Fruit fly (Drosophila melanogaster) whole organism, embryonic: ENCODE data around the gene Hap40.

ENCODE experiments used
- Blimp-1 ChIP-seq: fragments of 200-800 bp; sonication (Bioruptor generic); optimal IDR thresholded peaks from 3 replicates; lab custom pipeline; 2018; ENCODE audit warnings: missing biosample characterization, missing genetic modification characterization, mild to moderate bottlenecking, moderate library complexity, missing genetic modification reagents
- CG11560 ChIP-seq: fragments of 200-800 bp; sonication (Bioruptor generic); IDR thresholded peaks from 3 replicates; pipeline ENCODE4 v1.3.6; 2022; ENCODE audit warnings: missing biosample characterization, missing genetic modification characterization
- CG1233 ChIP-seq: fragments of 200-800 bp; sonication (Bioruptor generic); optimal IDR thresholded peaks from 4 replicates; lab custom pipeline; 2018; ENCODE audit warnings: missing biosample characterization, mild to moderate bottlenecking, missing genetic modification characterization
- CG13894 ChIP-seq: fragments of 200-800 bp; sonication (Bioruptor generic); optimal IDR thresholded peaks from 3 replicates; lab custom pipeline; 2018; ENCODE audit warnings: missing biosample characterization, mild to moderate bottlenecking, missing genetic modification characterization, moderate library complexity
- CG14710 ChIP-seq: fragments of 200-800 bp; sonication (Bioruptor generic); optimal IDR thresholded peaks from 3 replicates; lab custom pipeline; 2019; ENCODE audit warnings: missing biosample characterization, mild to moderate bottlenecking, missing genetic modification characterization, moderate library complexity
- CG14860 ChIP-seq: fragments of 200-800 bp; sonication (Bioruptor generic); IDR thresholded peaks from 3 replicates; pipeline ENCODE4 v1.3.6; 2022; ENCODE audit warnings: missing biosample characterization, missing genetic modification characterization; ENCODE audit not compliant: partially characterized antibody
- CG14965 ChIP-seq: fragments of 200-800 bp; sonication (Bioruptor generic); optimal IDR thresholded peaks from 2 replicates; lab custom pipeline; 2016; ENCODE audit warnings: missing biosample characterization, missing genetic modification characterization, borderline replicate concordance
- CG15514 ChIP-seq: fragments of 200-800 bp; sonication (Bioruptor generic); optimal IDR thresholded peaks from 3 replicates; lab custom pipeline; 2017; ENCODE audit warnings: missing biosample characterization, missing genetic modification characterization, mild to moderate bottlenecking, moderate library complexity, missing genetic modification reagents
- CG1602 ChIP-seq: fragments of 200-800 bp; sonication (Bioruptor generic); optimal IDR thresholded peaks from 3 replicates; lab custom pipeline; 2016; ENCODE audit warnings: missing biosample characterization, missing genetic modification characterization
- CG16813 ChIP-seq: fragments of 200-800 bp; sonication (Bioruptor generic); IDR thresholded peaks from 3 replicates; pipeline ENCODE4 v1.3.6; 2022; ENCODE audit warnings: missing biosample characterization, missing genetic modification characterization; ENCODE audit not compliant: partially characterized antibody
- CG17186 ChIP-seq: fragments of 200-800 bp; sonication (Bioruptor generic); optimal IDR thresholded peaks from 3 replicates; lab custom pipeline; 2017; ENCODE audit warnings: missing biosample characterization, missing genetic modification reagents, missing genetic modification characterization
- CG17912 ChIP-seq: fragments of 200-800 bp; sonication (Bioruptor generic); optimal IDR thresholded peaks from 2 replicates; lab custom pipeline; 2018; ENCODE audit warnings: missing biosample characterization, mild to moderate bottlenecking, missing genetic modification characterization
- CG18476 ChIP-seq: fragments of 200-800 bp; sonication (Bioruptor generic); optimal IDR thresholded peaks from 2 replicates; lab custom pipeline; 2016; ENCODE audit warnings: missing biosample characterization, mild to moderate bottlenecking, missing genetic modification characterization
- CG2116 ChIP-seq: fragments of 200-800 bp; sonication (Bioruptor generic); optimal IDR thresholded peaks from 3 replicates; lab custom pipeline; 2018; ENCODE audit warnings: missing biosample characterization, mild to moderate bottlenecking, missing genetic modification characterization
- CG2712 ChIP-seq: fragments of 200-800 bp; optimal IDR thresholded peaks from 3 replicates; lab custom pipeline; 2019; ENCODE audit warnings: missing biosample characterization, mild to moderate bottlenecking, missing genetic modification characterization, moderate library complexity
- CG34224 ChIP-seq: fragments of 200-800 bp; sonication (Bioruptor generic); IDR thresholded peaks from 3 replicates; pipeline ENCODE4 v1.3.6; 2022; ENCODE audit warnings: missing biosample characterization, missing genetic modification characterization; ENCODE audit not compliant: partially characterized antibody
- CG42726 ChIP-seq: fragments of 200-800 bp; sonication (Bioruptor generic); IDR thresholded peaks from 2 replicates; pipeline ENCODE4 v1.3.6; 2022; ENCODE audit warnings: missing biosample characterization, missing genetic modification characterization; ENCODE audit not compliant: partially characterized antibody
- CG7786 ChIP-seq: fragments of 200-800 bp; sonication (Bioruptor generic); optimal IDR thresholded peaks from 2 replicates; lab custom pipeline; 2016; ENCODE audit warnings: missing biosample characterization, missing genetic modification characterization
- CG9609 ChIP-seq: fragments of 200-800 bp; sonication (Bioruptor generic); optimal IDR thresholded peaks from 3 replicates; lab custom pipeline; 2016; ENCODE audit warnings: missing biosample characterization, missing genetic modification characterization
- CHES-1-like ChIP-seq: fragments of 200-800 bp; sonication (Bioruptor generic); optimal IDR thresholded peaks from 2 replicates; lab custom pipeline; 2016; ENCODE audit warnings: missing biosample characterization, missing genetic modification characterization
- D19A ChIP-seq: fragments of 200-800 bp; optimal IDR thresholded peaks from 3 replicates; lab custom pipeline; 2019; ENCODE audit warnings: missing biosample characterization, mild to moderate bottlenecking, missing genetic modification characterization, moderate library complexity
- Doc3 ChIP-seq: fragments of 200-800 bp; sonication (Bioruptor generic); IDR thresholded peaks from 3 replicates; pipeline ENCODE4 v1.3.6; 2022; ENCODE audit warnings: missing biosample characterization, missing genetic modification characterization; ENCODE audit not compliant: partially characterized antibody
- Ets97D ChIP-seq: fragments of 200-800 bp; sonication (Bioruptor generic); optimal IDR thresholded peaks from 3 replicates; lab custom pipeline; 2016; ENCODE audit warnings: missing biosample characterization, missing genetic modification characterization
- Gug ChIP-seq: fragments of 200-800 bp; sonication (Bioruptor generic); IDR thresholded peaks from 4 replicates; pipeline ENCODE4 v1.3.6; 2022; ENCODE audit warnings: missing biosample characterization, missing genetic modification characterization
- HLH54F ChIP-seq: fragments of 200-800 bp; sonication (Bioruptor generic); optimal IDR thresholded peaks from 3 replicates; lab custom pipeline; 2016; ENCODE audit warnings: missing biosample characterization, missing genetic modification characterization
- HmgD ChIP-seq: fragments of 200-800 bp; sonication (Bioruptor generic); optimal IDR thresholded peaks from 3 replicates; lab custom pipeline; 2016; ENCODE audit warnings: missing biosample characterization, missing genetic modification characterization
- Hr51 ChIP-seq, 2 experiments: fragments of 200-800 bp; sonication (Bioruptor generic); optimal IDR thresholded peaks; 2 replicates in 1 of 2; 3 replicates in 1 of 2; lab custom pipeline; 2016 to 2018; ENCODE audit warnings: missing biosample characterization in 2 of 2, missing genetic modification characterization in 2 of 2, mild to moderate bottlenecking in 1 of 2, moderate library complexity in 1 of 2
- MESR4 ChIP-seq: fragments of 200-800 bp; sonication (Bioruptor generic); optimal IDR thresholded peaks from 2 replicates; lab custom pipeline; 2018; ENCODE audit warnings: missing biosample characterization, mild to moderate bottlenecking, missing genetic modification characterization, moderate library complexity
- Max ChIP-seq: fragments of 200-800 bp; sonication (Bioruptor generic); optimal IDR thresholded peaks from 2 replicates; lab custom pipeline; 2016; ENCODE audit warnings: missing biosample characterization, mild to moderate bottlenecking, missing genetic modification characterization
- Neu2 ChIP-seq: fragments of 200-800 bp; sonication (Bioruptor generic); optimal IDR thresholded peaks from 3 replicates; lab custom pipeline; 2016; ENCODE audit warnings: missing biosample characterization, missing genetic modification characterization, borderline replicate concordance
- Nf-YA ChIP-seq: fragments of 200-800 bp; sonication (Bioruptor generic); IDR thresholded peaks from 2 replicates; pipeline ENCODE4 v1.3.6; 2022; ENCODE audit warnings: missing biosample characterization, missing genetic modification characterization
- Rfx ChIP-seq: fragments of 200-800 bp; sonication (Bioruptor generic); IDR thresholded peaks from 2 replicates; pipeline ENCODE4 v1.3.6; 2022; ENCODE audit warnings: missing biosample characterization, missing genetic modification characterization
- crp ChIP-seq, 2 experiments: fragments of 200-800 bp; sonication (Bioruptor generic); optimal IDR thresholded peaks; 2 replicates in 1 of 2; 3 replicates in 1 of 2; lab custom pipeline; 2017; ENCODE audit warnings: missing biosample characterization in 2 of 2, missing genetic modification characterization in 2 of 2, mild to moderate bottlenecking in 1 of 2, moderate library complexity in 1 of 2
- dan ChIP-seq: fragments of 200-800 bp; sonication (Bioruptor generic); IDR thresholded peaks from 2 replicates; pipeline ENCODE4 v1.3.6; 2022; ENCODE audit warnings: missing biosample characterization, missing genetic modification characterization
- dati ChIP-seq: fragments of 200-800 bp; sonication (Bioruptor generic); IDR thresholded peaks from 2 replicates; pipeline ENCODE4 v1.3.6; 2022; ENCODE audit warnings: missing biosample characterization, missing genetic modification characterization
- dm ChIP-seq: fragments of 200-800 bp; sonication (Bioruptor generic); optimal IDR thresholded peaks from 3 replicates; lab custom pipeline; 2016; ENCODE audit warnings: missing biosample characterization, missing genetic modification characterization
- dpn ChIP-seq, 2 experiments: fragments of 200-800 bp; sonication (Bioruptor generic); optimal IDR thresholded peaks; 3 replicates each; lab custom pipeline; 2016; ENCODE audit warnings: missing biosample characterization in 2 of 2, missing genetic modification characterization in 2 of 2
- gro ChIP-seq: fragments of 200-800 bp; sonication (Bioruptor generic); optimal IDR thresholded peaks from 2 replicates; lab custom pipeline; 2016; ENCODE audit warnings: missing biosample characterization, missing genetic modification characterization
- hb ChIP-seq: fragments of 200-800 bp; sonication (Bioruptor generic); IDR thresholded peaks from 3 replicates; pipeline ENCODE4 v1.3.6; 2022; ENCODE audit warnings: missing biosample characterization, missing genetic modification characterization; ENCODE audit not compliant: partially characterized antibody
- hbn ChIP-seq: fragments of 200-800 bp; sonication (Bioruptor generic); IDR thresholded peaks from 2 replicates; pipeline ENCODE4 v1.3.6; 2022; ENCODE audit warnings: missing biosample characterization, missing genetic modification characterization; ENCODE audit not compliant: partially characterized antibody
- inv ChIP-seq: fragments of 200-800 bp; sonication (Bioruptor generic); IDR thresholded peaks from 2 replicates; pipeline ENCODE4 v1.3.6; 2022; ENCODE audit warnings: missing biosample characterization, missing genetic modification characterization; ENCODE audit not compliant: partially characterized antibody
- nom ChIP-seq: fragments of 200-800 bp; sonication (Bioruptor generic); optimal IDR thresholded peaks from 2 replicates; lab custom pipeline; 2017; ENCODE audit warnings: missing biosample characterization, missing genetic modification characterization, mild to moderate bottlenecking, moderate library complexity, missing genetic modification reagents
- salm ChIP-seq: fragments of 200-800 bp; sonication (Bioruptor generic); optimal IDR thresholded peaks from 2 replicates; lab custom pipeline; 2018; ENCODE audit warnings: missing biosample characterization, mild to moderate bottlenecking, missing genetic modification characterization
- stwl ChIP-seq: fragments of 200-800 bp; sonication (Bioruptor generic); optimal IDR thresholded peaks from 3 replicates; lab custom pipeline; 2018; ENCODE audit warnings: missing biosample characterization, mild to moderate bottlenecking, missing genetic modification characterization, moderate library complexity
- tap ChIP-seq: fragments of 200-800 bp; optimal IDR thresholded peaks from 3 replicates; lab custom pipeline; 2019; ENCODE audit warnings: missing biosample characterization, mild to moderate bottlenecking, missing genetic modification characterization, moderate library complexity
- tna ChIP-seq: fragments of 200-800 bp; sonication (Bioruptor generic); IDR thresholded peaks from 2 replicates; pipeline ENCODE4 v1.3.6; 2022; ENCODE audit warnings: missing biosample characterization, missing genetic modification characterization; ENCODE audit not compliant: partially characterized antibody
- vvl ChIP-seq: fragments of 200-800 bp; sonication (Bioruptor generic); IDR thresholded peaks from 2 replicates; pipeline ENCODE4 v1.3.6; 2022; ENCODE audit warnings: missing biosample characterization, missing genetic modification characterization
- zfh2 ChIP-seq: fragments of 200-800 bp; sonication (Bioruptor generic); optimal IDR thresholded peaks from 2 replicates; lab custom pipeline; 2016; ENCODE audit warnings: missing biosample characterization, missing genetic modification characterization

Gene Hap40

DNA sequence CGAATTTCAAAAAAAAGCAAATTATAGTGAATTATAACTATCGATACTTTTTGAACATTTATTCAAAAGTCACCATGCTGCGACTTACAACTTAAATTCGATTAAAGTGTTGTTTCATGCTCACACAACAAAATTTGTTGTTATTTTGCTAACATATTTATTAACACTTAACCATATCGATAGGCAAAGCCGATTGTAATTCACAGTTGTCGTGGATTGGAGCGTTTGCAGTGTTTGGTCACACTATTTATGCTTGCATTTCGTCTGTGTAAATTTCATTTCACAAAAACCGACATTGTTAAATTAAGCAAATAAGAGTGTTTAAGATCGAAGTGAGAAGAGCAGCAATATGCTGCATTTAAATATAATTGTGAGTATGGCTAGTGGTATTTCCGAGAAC lies 8.5 kb downstream of the Hap40 start, which contains the start of gene HUWE1 (continued):
- peak; percentile 83 for TF ChIP-seq CG16813 (GFP tag; lab: Robert Waterston, UW)
- TF ChIP-seq CG1602 (GFP tag; lab: Kevin White, UChicago), result no peak
- TF ChIP-seq CG42726, result peak; percentile 22; the same call in 1 of the 2 replicates
- no peak for TF ChIP-seq CG18476
- TF ChIP-seq CG17186 (GFP tag; lab: Kevin White, UChicago), result peak; percentile 56
- TF ChIP-seq tna, result peak; percentile 64
- no peak for TF ChIP-seq CG14965 (GFP tag; lab: Kevin White, UChicago)
- TF ChIP-seq HLH54F, result peak; percentile 34
- peak; percentile 72 for TF ChIP-seq inv (GFP tag; lab: Robert Waterston, UW)
- no peak for TF ChIP-seq Gug (GFP tag; lab: Robert Waterston, UW)
- peak in 1 of 2 experiments; percentile 4 for TF ChIP-seq dpn (GFP tag; optimal IDR thresholded peaks at IDR 0.05; lab: Kevin White, UChicago)
- no peak for TF ChIP-seq CG13894 (tag; lab: Kevin White, UChicago)
- peak; percentile 87 for TF ChIP-seq stwl (tag; lab: Kevin White, UChicago)
- peak in 1 of 2 experiments; percentile 29 for TF ChIP-seq crp (GFP tag; optimal IDR thresholded peaks at IDR 0.05; lab: Kevin White, UChicago)
- no peak for TF ChIP-seq dan
- peak; percentile 32 for TF ChIP-seq nom (GFP tag; lab: Kevin White, UChicago)
- TF ChIP-seq CG2712 (tag; lab: Kevin White, UChicago), result peak; percentile 75
- TF ChIP-seq CG7786 (GFP tag; lab: Kevin White, UChicago), result peak; percentile 14
- TF ChIP-seq CG17912 (GFP tag; lab: Kevin White, UChicago), result peak; percentile 17
- peak; percentile 69; the same call in 1 of the 2 replicates for TF ChIP-seq hbn (GFP tag; lab: Robert Waterston, UW)
- TF ChIP-seq CG15514, result peak; percentile 70
- TF ChIP-seq CG34224, result peak; percentile 85
- no peak for TF ChIP-seq CG1233 (GFP tag; lab: Kevin White, UChicago)
- peak; percentile 28 for TF ChIP-seq gro
- TF ChIP-seq hb (GFP tag; lab: Robert Waterston, UW), result peak; percentile 67; the same call in 2 of the 3 replicates
- no peak for TF ChIP-seq D19A (tag; lab: Kevin White, UChicago)
- no peak for TF ChIP-seq Blimp-1 (GFP tag; lab: Kevin White, UChicago)
- TF ChIP-seq Ets97D (GFP tag; lab: Kevin White, UChicago), result peak; percentile 63
- TF ChIP-seq MESR4, result peak; percentile 82
- TF ChIP-seq Rfx (GFP tag; lab: Robert Waterston, UW), result peak; percentile 58
- peak; percentile 10 for TF ChIP-seq CG9609 (GFP tag; lab: Kevin White, UChicago)
- peak; percentile 2 for TF ChIP-seq salm (tag; lab: Kevin White, UChicago)
- peak; percentile 29 for TF ChIP-seq Max (GFP tag; lab: Kevin White, UChicago)
- no peak for TF ChIP-seq Hr51 (GFP tag; optimal IDR thresholded peaks at IDR 0.05; lab: Kevin White, UChicago)
- TF ChIP-seq dati, result no peak
- TF ChIP-seq dm (GFP tag; lab: Kevin White, UChicago), result peak; percentile 63
- TF ChIP-seq CG2116 (GFP tag; lab: Kevin White, UChicago), result peak; percentile 85
- peak; percentile 60 for TF ChIP-seq CG14860 (GFP tag; lab: Robert Waterston, UW)
- peak; percentile 49; the same call in 1 of the 3 replicates for TF ChIP-seq CG11560 (tag; lab: Robert Waterston, UW)
- TF ChIP-seq CG14710 (tag; lab: Kevin White, UChicago), result peak; percentile 93
- TF ChIP-seq Neu2 (GFP tag; lab: Kevin White, UChicago), result peak; percentile 77
- TF ChIP-seq Doc3, result peak; percentile 71
- peak; percentile 38 for TF ChIP-seq zfh2 (GFP tag; lab: Kevin White, UChicago)
- TF ChIP-seq vvl (GFP tag; lab: Robert Waterston, UW), result 0 out of 2 replicates have a peak, but pooled peaks have one; percentile 5
- TF ChIP-seq HmgD, result peak; percentile 43
- no peak for TF ChIP-seq tap (tag; lab: Kevin White, UChicago)
- TF ChIP-seq CHES-1-like (GFP tag; lab: Kevin White, UChicago), result peak; percentile 43
- no peak for TF ChIP-seq Nf-YA
